Fruit fly (Drosophila melanogaster): ENCODE results near the gene eIF4E7.
A peak's percentile ranks its signal among the peaks of the same experiment; 100 is the strongest.

eIF4E7 gene

DNA sequence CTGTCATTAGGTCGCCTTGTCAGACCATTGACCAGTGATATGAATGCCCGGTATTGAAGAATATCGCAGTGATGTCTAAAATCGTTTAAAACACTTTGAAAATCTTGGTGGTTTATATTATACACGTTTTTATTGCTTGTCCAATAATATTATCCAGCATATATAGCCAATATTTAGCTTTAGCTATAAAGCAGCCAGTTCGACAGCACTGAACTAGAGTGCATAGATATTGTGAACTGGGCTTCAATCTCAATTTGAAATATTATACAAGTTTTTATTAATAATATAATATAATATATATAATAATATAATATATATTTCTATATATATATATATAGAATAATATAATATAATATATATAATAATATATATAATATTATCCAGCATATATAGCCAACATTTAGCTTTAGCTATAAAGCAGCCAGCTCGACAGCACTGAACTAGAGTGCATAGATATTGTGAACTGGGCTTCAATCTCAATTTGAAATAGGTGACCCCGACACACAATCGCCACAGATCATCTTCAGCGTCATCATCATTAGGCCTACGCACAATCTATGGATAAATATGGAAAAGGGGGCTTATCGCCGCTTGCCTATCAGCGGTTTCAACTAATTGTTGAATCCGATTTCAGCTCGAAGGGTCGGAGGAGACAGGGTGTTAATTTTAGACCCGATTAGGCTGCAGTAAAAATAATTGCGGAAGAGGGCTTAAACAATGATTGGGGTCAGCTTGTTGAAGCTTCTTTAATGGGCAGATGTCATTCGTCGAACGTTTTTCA, 19.4 kb downstream of the eIF4E7 start:
- no peak for TF ChIP-seq CG34367 (tag; optimal IDR thresholded peaks at IDR 0.05)
- TF ChIP-seq CG15710 (tag; optimal IDR thresholded peaks at IDR 0.05), result no peak

DNA sequence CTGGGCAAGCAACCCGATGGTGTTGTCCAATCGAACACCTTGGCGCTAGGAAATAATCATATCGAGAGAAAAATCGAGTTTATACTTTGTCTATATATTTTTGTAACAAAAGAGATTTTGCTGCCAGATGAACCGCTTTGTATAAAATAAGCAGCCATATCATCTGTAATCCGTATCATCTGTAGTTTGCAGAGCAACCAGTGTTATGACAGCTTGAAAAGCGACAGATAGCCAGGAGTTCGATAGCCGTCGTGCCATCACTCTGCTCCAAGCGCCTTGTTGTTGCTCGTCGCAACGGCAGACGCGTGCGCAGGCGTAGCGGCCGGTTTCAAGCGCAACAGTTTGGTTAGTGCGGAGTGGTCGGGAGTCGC, 27.2 kb downstream of the eIF4E7 start:
- TF ChIP-seq rn (GFP tag; IDR thresholded peaks at IDR 0.05) (no peak), gl (tag; optimal IDR thresholded peaks at IDR 0.05) (no peak), CG34367 (tag; optimal IDR thresholded peaks at IDR 0.05) (no peak), CG14655 (GFP tag; optimal IDR thresholded peaks at IDR 0.05) (peak; percentile 39), CG4496 (GFP tag; IDR thresholded peaks at IDR 0.05) (peak; percentile 43; the same call in 1 of the 3 replicates), CG13204 (GFP tag; optimal IDR thresholded peaks at IDR 0.05) (no peak), Pif1B (GFP tag; optimal IDR thresholded peaks at IDR 0.05) (peak; percentile 15), Pif1A (GFP tag; optimal IDR thresholded peaks at IDR 0.05) (peak; percentile 26), CG8301 (tag; optimal IDR thresholded peaks at IDR 0.05) (peak; percentile 25), CG32121 (GFP tag; IDR thresholded peaks at IDR 0.05) (0 out of 2 replicates have a peak, but pooled peaks have one; percentile 12), D1 (tag; optimal IDR thresholded peaks at IDR 0.05) (no peak), CG17806 (tag; optimal IDR thresholded peaks at IDR 0.05) (peak; percentile 10), CG10348 (GFP tag; IDR thresholded peaks at IDR 0.05) (no peak), CG8159 (tag; optimal IDR thresholded peaks at IDR 0.05) (peak; percentile 35), Snoo (tag; optimal IDR thresholded peaks at IDR 0.05) (no peak), Ets98B (GFP tag; IDR thresholded peaks at IDR 0.05) (no peak), EcR (GFP tag; optimal IDR thresholded peaks at IDR 0.05) (no peak), CG12605 (GFP tag; IDR thresholded peaks at IDR 0.05) (no peak), fd96Ca (GFP tag; IDR thresholded peaks at IDR 0.05) (peak; percentile 49; the same call in 1 of the 3 replicates), CG9948 (tag; optimal IDR thresholded peaks at IDR 0.05) (peak; percentile 5)

DNA sequence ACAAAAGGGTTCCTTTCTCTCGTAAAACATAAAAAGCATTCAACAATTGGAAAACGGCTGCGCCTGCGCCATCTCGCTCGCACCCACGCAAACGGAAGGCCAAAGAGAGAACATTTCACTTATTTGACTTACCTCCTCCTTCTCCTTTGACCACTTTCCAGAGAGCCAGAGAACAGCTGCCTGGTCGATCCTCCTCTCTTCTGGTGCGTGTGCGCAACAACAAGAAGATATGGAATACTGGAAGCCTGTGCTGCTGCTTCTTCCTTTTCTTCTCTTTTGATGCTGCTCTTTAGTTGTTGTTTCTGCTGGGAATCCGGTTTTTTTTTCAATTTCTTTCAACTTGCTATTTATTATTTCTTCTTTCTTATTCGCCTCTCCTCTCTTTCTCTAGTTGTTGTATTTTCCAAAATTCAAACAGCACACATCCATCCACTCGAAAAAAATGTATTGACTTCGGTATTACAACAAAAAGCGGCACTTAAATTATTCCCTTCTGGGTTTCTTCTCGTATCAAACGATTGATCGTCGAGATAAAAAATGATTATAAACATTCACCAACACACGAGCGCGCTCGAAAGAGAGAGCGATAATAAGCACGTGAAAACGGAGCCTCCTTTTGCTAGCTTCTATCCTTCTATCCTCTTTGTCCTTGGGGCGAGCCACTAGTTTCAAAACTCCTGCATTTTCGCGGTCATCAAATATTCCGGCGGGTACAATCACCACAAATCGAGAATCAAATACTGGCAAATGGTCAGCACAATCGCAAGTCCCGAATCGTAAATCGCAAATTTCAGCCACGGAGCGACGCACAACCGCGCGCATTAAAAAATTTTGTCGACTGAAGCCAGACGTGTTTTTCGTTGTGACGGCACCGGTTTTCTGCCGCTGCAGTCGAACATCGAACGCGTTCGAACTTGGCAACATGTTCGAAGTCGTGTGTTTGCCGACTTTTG, 27.9 kb downstream of the eIF4E7 start, which contains the start of gene CG3655:
CG3655 (minus strand) TSS at position 844 of the 953 bp plus-strand sequence.
- TF ChIP-seq CG17806 (tag; optimal IDR thresholded peaks at IDR 0.05), result no peak
- no peak for TF ChIP-seq CG12605 (GFP tag; IDR thresholded peaks at IDR 0.05)
- no peak for TF ChIP-seq D1 (tag; optimal IDR thresholded peaks at IDR 0.05)
- no peak for TF ChIP-seq Pif1A (GFP tag; optimal IDR thresholded peaks at IDR 0.05)
- TF ChIP-seq CG34367 (tag; optimal IDR thresholded peaks at IDR 0.05), result no peak
- TF ChIP-seq CG9948 (tag; optimal IDR thresholded peaks at IDR 0.05), result no peak
- no peak for TF ChIP-seq CG10348 (GFP tag; IDR thresholded peaks at IDR 0.05)
- no peak for TF ChIP-seq CG32121 (GFP tag; IDR thresholded peaks at IDR 0.05)
- TF ChIP-seq CG8301 (tag; optimal IDR thresholded peaks at IDR 0.05), result no peak
- TF ChIP-seq Pif1B (GFP tag; optimal IDR thresholded peaks at IDR 0.05), result no peak
- no peak for TF ChIP-seq rn (GFP tag; IDR thresholded peaks at IDR 0.05)
- TF ChIP-seq CG8159 (tag; optimal IDR thresholded peaks at IDR 0.05), result no peak
- no peak for TF ChIP-seq fd96Ca (GFP tag; IDR thresholded peaks at IDR 0.05)
- no peak for TF ChIP-seq EcR (GFP tag; optimal IDR thresholded peaks at IDR 0.05)
- no peak for TF ChIP-seq CG13204 (GFP tag; optimal IDR thresholded peaks at IDR 0.05)
- no peak for TF ChIP-seq Snoo (tag; optimal IDR thresholded peaks at IDR 0.05)
- TF ChIP-seq gl (tag; optimal IDR thresholded peaks at IDR 0.05), result no peak

- peak; percentile 88 for TF ChIP-seq CG17806 (tag; optimal IDR thresholded peaks at IDR 0.05)
- peak; percentile 82 for TF ChIP-seq CG12605 (GFP tag; IDR thresholded peaks at IDR 0.05)
- TF ChIP-seq CG10348 (GFP tag; IDR thresholded peaks at IDR 0.05), result no peak
- TF ChIP-seq Snoo (tag; optimal IDR thresholded peaks at IDR 0.05), result peak; percentile 86
- TF ChIP-seq CG13204 (GFP tag; optimal IDR thresholded peaks at IDR 0.05), result peak; percentile 47
- TF ChIP-seq EcR (GFP tag; optimal IDR thresholded peaks at IDR 0.05), result no peak
- TF ChIP-seq CG4496 (GFP tag; IDR thresholded peaks at IDR 0.05), result peak; percentile 94
- TF ChIP-seq CG32121 (GFP tag; IDR thresholded peaks at IDR 0.05), result peak; percentile 89
- TF ChIP-seq Ets98B (GFP tag; IDR thresholded peaks at IDR 0.05), result peak; percentile 90
- TF ChIP-seq Pif1A (GFP tag; optimal IDR thresholded peaks at IDR 0.05), result peak; percentile 88
- TF ChIP-seq CG14655 (GFP tag; optimal IDR thresholded peaks at IDR 0.05), result peak; percentile 84
- peak; percentile 89 for TF ChIP-seq fd96Ca (GFP tag; IDR thresholded peaks at IDR 0.05)
- TF ChIP-seq rn (GFP tag; IDR thresholded peaks at IDR 0.05), result peak; percentile 77
- peak; percentile 88 for TF ChIP-seq CG15710 (tag; optimal IDR thresholded peaks at IDR 0.05)
- TF ChIP-seq D1 (tag; optimal IDR thresholded peaks at IDR 0.05), result peak; percentile 16
- peak; percentile 77 for TF ChIP-seq gl (tag; optimal IDR thresholded peaks at IDR 0.05)
- peak; percentile 82 for TF ChIP-seq Pif1B (GFP tag; optimal IDR thresholded peaks at IDR 0.05)
- TF ChIP-seq CG8159 (tag; optimal IDR thresholded peaks at IDR 0.05), result peak; percentile 86
- peak; percentile 85 for TF ChIP-seq CG34367 (tag; optimal IDR thresholded peaks at IDR 0.05)
- peak; percentile 83 for TF ChIP-seq CG8301 (tag; optimal IDR thresholded peaks at IDR 0.05)
- TF ChIP-seq CG9948 (tag; optimal IDR thresholded peaks at IDR 0.05), result peak; percentile 84
These were observed 32.5 kb downstream of the eIF4E7 start for dm6 chrX:1129575-1130281.

dm6 chrX:1123381-1123780, 38.8 kb downstream of the eIF4E7 start:
- TF ChIP-seq rn (GFP tag; IDR thresholded peaks at IDR 0.05) (no peak), CG15710 (tag; optimal IDR thresholded peaks at IDR 0.05) (no peak), CG4496 (GFP tag; IDR thresholded peaks at IDR 0.05) (no peak), Ets98B (GFP tag; IDR thresholded peaks at IDR 0.05) (peak; percentile 32; the same call in 1 of the 2 replicates), CG8301 (tag; optimal IDR thresholded peaks at IDR 0.05) (peak; percentile 17), fd96Ca (GFP tag; IDR thresholded peaks at IDR 0.05) (no peak), CG13204 (GFP tag; optimal IDR thresholded peaks at IDR 0.05) (no peak), CG17806 (tag; optimal IDR thresholded peaks at IDR 0.05) (peak; percentile 19), CG32121 (GFP tag; IDR thresholded peaks at IDR 0.05) (peak; percentile 34; the same call in 1 of the 2 replicates), Snoo (tag; optimal IDR thresholded peaks at IDR 0.05) (no peak), CG34367 (tag; optimal IDR thresholded peaks at IDR 0.05) (no peak), CG12605 (GFP tag; IDR thresholded peaks at IDR 0.05) (0 out of 2 replicates have a peak, but pooled peaks have one; percentile 10), CG8159 (tag; optimal IDR thresholded peaks at IDR 0.05) (no peak), CG14655 (GFP tag; optimal IDR thresholded peaks at IDR 0.05) (peak; percentile 65), CG9948 (tag; optimal IDR thresholded peaks at IDR 0.05) (no peak), gl (tag; optimal IDR thresholded peaks at IDR 0.05) (no peak), EcR (GFP tag; optimal IDR thresholded peaks at IDR 0.05) (no peak)
